Fruit fly (Drosophila melanogaster) whole organism, prepupa: Measurements from ENCODE around the gene nocte.

ENCODE experiments used
- Blimp-1 ChIP-seq: fragments of 200-800 bp; sonication (Bioruptor generic); optimal IDR thresholded peaks from 3 replicates; lab custom pipeline; 2017; ENCODE audit warnings: missing biosample characterization, missing genetic modification characterization, mild to moderate bottlenecking, moderate library complexity, missing genetic modification reagents
- CG10631 ChIP-seq: fragments of 200-800 bp; sonication (Bioruptor generic); optimal IDR thresholded peaks from 2 replicates; lab custom pipeline; 2016; ENCODE audit warnings: missing biosample characterization, missing genetic modification characterization
- CG11902 ChIP-seq: fragments of 200-800 bp; sonication (Bioruptor generic); optimal IDR thresholded peaks from 3 replicates; lab custom pipeline; 2016; ENCODE audit warnings: missing biosample characterization, missing genetic modification characterization
- CG16779 ChIP-seq: fragments of 200-800 bp; sonication (Bioruptor generic); optimal IDR thresholded peaks from 3 replicates; lab custom pipeline; 2017; ENCODE audit warnings: missing biosample characterization, mild to moderate bottlenecking, missing genetic modification characterization
- CG31627 ChIP-seq: fragments of 200-800 bp; sonication (Bioruptor generic); optimal IDR thresholded peaks from 3 replicates; lab custom pipeline; 2016; ENCODE audit warnings: missing biosample characterization, missing genetic modification characterization
- CG34406 ChIP-seq: fragments of 200-800 bp; sonication (Bioruptor generic); optimal IDR thresholded peaks from 3 replicates; lab custom pipeline; 2016; ENCODE audit warnings: missing biosample characterization, missing genetic modification characterization
- CG3919 ChIP-seq: fragments of 200-800 bp; sonication (Bioruptor generic); optimal IDR thresholded peaks from 3 replicates; lab custom pipeline; 2016; ENCODE audit warnings: missing biosample characterization, missing genetic modification characterization
- CG6163 ChIP-seq: fragments of 200-800 bp; sonication (Bioruptor generic); IDR thresholded peaks from 3 replicates; pipeline ENCODE4 v1.3.6; 2022; ENCODE audit warnings: missing biosample characterization, missing genetic modification characterization
- CG6808 ChIP-seq: fragments of 200-800 bp; sonication (Bioruptor generic); optimal IDR thresholded peaks from 3 replicates; lab custom pipeline; 2017; ENCODE audit warnings: missing biosample characterization, missing genetic modification characterization, mild to moderate bottlenecking, moderate library complexity, missing genetic modification reagents
- CG6854 ChIP-seq: fragments of 200-800 bp; sonication (Bioruptor generic); optimal IDR thresholded peaks from 2 replicates; lab custom pipeline; 2017; ENCODE audit warnings: missing biosample characterization, mild to moderate bottlenecking, missing genetic modification characterization
- CG7368 ChIP-seq: fragments of 200-800 bp; sonication (Bioruptor generic); optimal IDR thresholded peaks from 3 replicates; lab custom pipeline; 2016; ENCODE audit warnings: missing biosample characterization, missing genetic modification characterization
- CG8119 ChIP-seq: fragments of 200-800 bp; sonication (Bioruptor generic); IDR thresholded peaks from 3 replicates; pipeline ENCODE4 v1.3.6; 2022; ENCODE audit warnings: missing biosample characterization, missing genetic modification characterization
- CG8632 ChIP-seq: fragments of 200-800 bp; sonication (Bioruptor generic); optimal IDR thresholded peaks from 3 replicates; lab custom pipeline; 2016; ENCODE audit warnings: missing biosample characterization, missing genetic modification characterization
- Eip75B ChIP-seq: fragments of 200-800 bp; sonication (Bioruptor generic); optimal IDR thresholded peaks from 3 replicates; lab custom pipeline; 2016; ENCODE audit warnings: missing biosample characterization, missing genetic modification characterization
- Eip78C ChIP-seq: fragments of 200-800 bp; sonication (Bioruptor generic); peaks from one replicate; lab custom pipeline; 2016; ENCODE audit warnings: missing biosample characterization, missing genetic modification characterization
- Eip93F ChIP-seq: fragments of 200-800 bp; sonication (Bioruptor generic); optimal IDR thresholded peaks from 2 replicates; lab custom pipeline; 2016; ENCODE audit warnings: missing biosample characterization, mild to moderate bottlenecking, missing genetic modification characterization
- Ets21C ChIP-seq: fragments of 200-800 bp; sonication (Bioruptor generic); optimal IDR thresholded peaks from 3 replicates; lab custom pipeline; 2016; ENCODE audit warnings: missing biosample characterization, missing genetic modification characterization
- Hr39 ChIP-seq: fragments of 200-800 bp; sonication (Bioruptor generic); optimal IDR thresholded peaks from 2 replicates; lab custom pipeline; 2016; ENCODE audit warnings: missing biosample characterization, missing genetic modification characterization
- Hr4 ChIP-seq: fragments of 200-800 bp; sonication (Bioruptor generic); optimal IDR thresholded peaks from 3 replicates; lab custom pipeline; 2016; ENCODE audit warnings: missing biosample characterization, missing genetic modification characterization
- Lpt ChIP-seq: fragments of 200-800 bp; sonication (Bioruptor generic); optimal IDR thresholded peaks from 3 replicates; lab custom pipeline; 2016; ENCODE audit warnings: missing biosample characterization, missing genetic modification characterization
- Met ChIP-seq: fragments of 200-800 bp; sonication (Bioruptor generic); optimal IDR thresholded peaks from 3 replicates; lab custom pipeline; 2016; ENCODE audit warnings: missing biosample characterization, missing genetic modification characterization
- Smox ChIP-seq: fragments of 200-800 bp; sonication (Bioruptor generic); optimal IDR thresholded peaks from 3 replicates; lab custom pipeline; 2016; ENCODE audit warnings: missing biosample characterization, missing genetic modification characterization
- Sox102F ChIP-seq: fragments of 200-800 bp; sonication (Bioruptor generic); optimal IDR thresholded peaks from 2 replicates; lab custom pipeline; 2016; ENCODE audit warnings: missing biosample characterization, mild to moderate bottlenecking, missing genetic modification characterization
- Sox14 ChIP-seq: fragments of 200-800 bp; sonication (Bioruptor generic); optimal IDR thresholded peaks from 3 replicates; lab custom pipeline; 2016; ENCODE audit warnings: missing biosample characterization, missing genetic modification characterization
- Sox15 ChIP-seq: fragments of 200-800 bp; sonication (Bioruptor generic); optimal IDR thresholded peaks from 3 replicates; lab custom pipeline; 2016; ENCODE audit warnings: missing biosample characterization, missing genetic modification characterization
- achi ChIP-seq: fragments of 200-800 bp; sonication (Bioruptor generic); optimal IDR thresholded peaks from 3 replicates; lab custom pipeline; 2016; ENCODE audit warnings: missing biosample characterization, missing genetic modification characterization
- cyc ChIP-seq: fragments of 200-800 bp; sonication (Bioruptor generic); optimal IDR thresholded peaks from 3 replicates; lab custom pipeline; 2016; ENCODE audit warnings: missing biosample characterization, missing genetic modification characterization
- dsx ChIP-seq: fragments of 200-800 bp; optimal IDR thresholded peaks from 3 replicates; lab custom pipeline; 2019; ENCODE audit warnings: missing biosample characterization, mild to moderate bottlenecking, missing genetic modification characterization, moderate library complexity; ENCODE audit not compliant: poor library complexity, severe bottlenecking
- eg ChIP-seq: fragments of 200-800 bp; sonication (Bioruptor generic); IDR thresholded peaks from 3 replicates; pipeline ENCODE4 v1.3.6; 2022; ENCODE audit warnings: missing biosample characterization, missing genetic modification characterization
- esn ChIP-seq: fragments of 200-800 bp; sonication (Bioruptor generic); optimal IDR thresholded peaks from 2 replicates; lab custom pipeline; 2016; ENCODE audit warnings: missing biosample characterization, mild to moderate bottlenecking, missing genetic modification characterization, moderate library complexity
- fd85E ChIP-seq: fragments of 200-800 bp; sonication (Bioruptor generic); optimal IDR thresholded peaks from 3 replicates; lab custom pipeline; 2016; ENCODE audit warnings: missing biosample characterization, missing genetic modification characterization
- fkh ChIP-seq: fragments of 200-800 bp; sonication (Bioruptor generic); optimal IDR thresholded peaks from 3 replicates; lab custom pipeline; 2017; ENCODE audit warnings: missing biosample characterization, mild to moderate bottlenecking, missing genetic modification characterization, moderate library complexity
- pdm3 ChIP-seq: fragments of 200-800 bp; sonication (Bioruptor generic); optimal IDR thresholded peaks from 3 replicates; lab custom pipeline; 2016; ENCODE audit warnings: missing biosample characterization, missing genetic modification characterization
- salr ChIP-seq, 2 experiments: fragments of 200-800 bp; sonication (Bioruptor generic); optimal IDR thresholded peaks; 3 replicates each; lab custom pipeline; 2016 to 2018; ENCODE audit warnings: missing biosample characterization in 2 of 2, missing genetic modification characterization in 2 of 2, mild to moderate bottlenecking in 1 of 2
- ss ChIP-seq, 2 experiments: fragments of 200-800 bp; sonication (Bioruptor generic); optimal IDR thresholded peaks; 2 replicates in 1 of 2; 3 replicates in 1 of 2; lab custom pipeline; 2017 to 2018; ENCODE audit warnings: mild to moderate bottlenecking in 2 of 2, missing biosample characterization in 2 of 2, missing genetic modification characterization in 2 of 2, moderate library complexity in 1 of 2
- svp ChIP-seq: fragments of 200-800 bp; sonication (Bioruptor generic); peaks from one replicate; lab custom pipeline; 2016; ENCODE audit warnings: missing biosample characterization, missing genetic modification characterization

Gene nocte

DNA sequence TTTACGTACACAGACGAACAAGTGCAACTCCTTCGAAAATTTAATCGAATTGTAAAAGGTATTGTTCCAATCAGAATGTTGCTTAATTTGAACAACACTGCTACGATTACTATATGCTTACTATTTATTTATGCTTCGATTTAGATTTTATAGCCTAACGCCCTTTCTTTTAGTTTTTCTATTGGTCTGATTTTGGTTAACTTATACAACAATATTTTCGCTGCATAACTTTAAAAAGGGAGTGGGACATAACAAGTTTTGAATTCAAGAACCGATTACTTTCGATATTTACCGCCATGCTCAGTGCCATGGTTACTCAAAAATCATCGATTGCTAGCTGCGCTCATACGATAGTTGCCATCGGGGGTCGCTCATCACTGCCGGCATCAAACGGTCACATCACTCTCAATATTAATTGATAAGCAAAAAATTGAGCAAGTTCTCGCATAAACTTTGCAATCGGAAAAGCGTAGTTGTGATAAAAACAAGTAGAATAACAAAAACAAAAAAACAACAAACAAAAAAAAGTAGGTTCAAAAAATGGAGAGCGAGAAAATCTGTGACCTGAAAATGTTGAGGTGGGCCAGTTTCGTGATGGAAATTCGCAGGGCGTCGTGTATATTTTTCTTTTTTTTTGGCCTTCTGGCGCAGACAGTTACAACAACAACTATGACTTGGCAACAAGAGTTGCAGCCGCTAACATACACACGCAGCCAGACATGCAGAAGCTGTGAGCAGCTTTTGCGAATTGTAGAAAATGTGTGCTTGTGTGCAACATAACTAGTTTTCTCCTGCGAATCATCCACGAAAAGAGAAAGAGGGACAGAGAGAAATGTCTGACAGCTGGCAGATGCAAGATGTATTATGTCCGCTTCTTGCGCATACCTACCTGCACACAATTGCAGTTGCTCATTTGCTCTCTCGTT is 4.2 kb upstream of the nocte start, which contains the start of the genes CG2887 and PPP4R2r (continued):
- TF ChIP-seq dsx (GFP tag; lab: Kevin White, UChicago) (peak; percentile 43), Sox102F (no peak), CG6808 (GFP tag; lab: Kevin White, UChicago) (peak; percentile 27), Lpt (peak; percentile 30), pdm3 (GFP tag; lab: Kevin White, UChicago) (no peak), achi (GFP tag; lab: Kevin White, UChicago) (peak; percentile 3), CG16779 (tag; lab: Kevin White, UChicago) (no peak), CG3919 (GFP tag; lab: Kevin White, UChicago) (no peak), CG6854 (GFP tag; lab: Kevin White, UChicago) (peak; percentile 28), fkh (GFP tag; lab: Kevin White, UChicago) (no peak), Smox (GFP tag; lab: Kevin White, UChicago) (no peak), esn (peak; percentile 10), CG10631 (GFP tag; lab: Kevin White, UChicago) (no peak), Met (no peak), CG34406 (GFP tag; lab: Kevin White, UChicago) (no peak), cyc (GFP tag; lab: Kevin White, UChicago) (no peak), Blimp-1 (GFP tag; lab: Kevin White, UChicago) (no peak), Eip93F (GFP tag; lab: Kevin White, UChicago) (no peak), eg (GFP tag; lab: Robert Waterston, UW) (no peak), Eip78C (peak; percentile 76), Hr39 (GFP tag; lab: Kevin White, UChicago) (no peak), Eip75B (GFP tag; lab: Kevin White, UChicago) (peak; percentile 2), svp (GFP tag; lab: Kevin White, UChicago) (peak; percentile 53), salr (GFP tag; optimal IDR thresholded peaks at IDR 0.05; lab: Kevin White, UChicago) (peak in 1 of 2 experiments; percentile 8), CG7368 (no peak), Ets21C (GFP tag; lab: Kevin White, UChicago) (no peak), Sox15 (GFP tag; lab: Kevin White, UChicago) (no peak), CG11902 (GFP tag; lab: Kevin White, UChicago) (no peak), fd85E (no peak), CG31627 (GFP tag; lab: Kevin White, UChicago) (no peak), CG8632 (GFP tag; lab: Kevin White, UChicago) (no peak), CG6163 (GFP tag; lab: Robert Waterston, UW) (0 out of 3 replicates have a peak, but pooled peaks have one; percentile 6), Hr4 (GFP tag; lab: Kevin White, UChicago) (no peak)
- TF ChIP-seq, all 60 proteins: peak for 16

- TF ChIP-seq Sox14 (GFP tag; lab: Kevin White, UChicago) (peak; percentile 19), ss (GFP tag; optimal IDR thresholded peaks at IDR 0.05; lab: Kevin White, UChicago) (peak in 1 of 2 experiments; percentile 6), CG8119 (GFP tag; lab: Robert Waterston, UW) (no peak), CG6808 (GFP tag; lab: Kevin White, UChicago) (peak; percentile 31)
- TF ChIP-seq, all 60 proteins: peak for 3
These were observed 298 bp downstream of the nocte start for dm6 chrX:10474213-10474540.
